Fruit fly (Drosophila melanogaster): Measurements from ENCODE around the gene CG4259.

Gene CG4259

dm6 chr2L:2163568-2163953 lies 34.5 kb upstream of the CG4259 start (continued):
- peak; percentile 92 for TF ChIP-seq H2.0 (GFP tag; IDR thresholded peaks at IDR 0.05)
- peak; percentile 74 for TF ChIP-seq CG10431 (GFP tag; optimal IDR thresholded peaks at IDR 0.05)
- peak; percentile 91 for TF ChIP-seq Antp (GFP tag; optimal IDR thresholded peaks at IDR 0.05)
- no peak for TF ChIP-seq knrl (GFP tag; IDR thresholded peaks at IDR 0.05; ENCODE audit: partially characterized antibody)
- 0 out of 2 replicates have a peak, but pooled peaks have one; percentile 32 for TF ChIP-seq CG10321 (GFP tag; IDR thresholded peaks at IDR 0.05)
- peak; percentile 64 for TF ChIP-seq CG12744 (GFP tag; optimal IDR thresholded peaks at IDR 0.05)
- peak; percentile 90 for TF ChIP-seq CG8944 (GFP tag; optimal IDR thresholded peaks at IDR 0.05)
- peak; percentile 85 for TF ChIP-seq oc (tag; optimal IDR thresholded peaks at IDR 0.05)
- TF ChIP-seq CG42726 (GFP tag; IDR thresholded peaks at IDR 0.05; ENCODE audit: partially characterized antibody): peak; percentile 6; the same call in 1 of the 2 replicates
- peak; percentile 91 for TF ChIP-seq nom (GFP tag; optimal IDR thresholded peaks at IDR 0.05)
- no peak for TF ChIP-seq gro (GFP tag; optimal IDR thresholded peaks at IDR 0.05)
- TF ChIP-seq CG12659 (GFP tag; optimal IDR thresholded peaks at IDR 0.05): peak; percentile 89
- peak; percentile 95 for TF ChIP-seq CG7786 (GFP tag; optimal IDR thresholded peaks at IDR 0.05)
- peak; percentile 27; the same call in 1 of the 2 replicates for TF ChIP-seq Dip2 (GFP tag; IDR thresholded peaks at IDR 0.05)
- TF ChIP-seq CG7839 (tag; optimal IDR thresholded peaks at IDR 0.05): peak; percentile 92
- peak; percentile 85 for TF ChIP-seq CG6254 (GFP tag; optimal IDR thresholded peaks at IDR 0.05)
- TF ChIP-seq Nf-YC (tag; optimal IDR thresholded peaks at IDR 0.05): peak; percentile 27
- TF ChIP-seq tin (GFP tag; optimal IDR thresholded peaks at IDR 0.05): peak; percentile 85
- peak; percentile 60 for TF ChIP-seq TFAM (GFP tag; optimal IDR thresholded peaks at IDR 0.05)
- peak; percentile 84 for TF ChIP-seq Atf6 (GFP tag; IDR thresholded peaks at IDR 0.05)
- TF ChIP-seq CG34376 (GFP tag; optimal IDR thresholded peaks at IDR 0.05): no peak
- peak; percentile 29 for TF ChIP-seq cad (GFP tag; optimal IDR thresholded peaks at IDR 0.05)
- TF ChIP-seq peb (GFP tag; IDR thresholded peaks at IDR 0.05): peak; percentile 90
- TF ChIP-seq CG7372 (GFP tag; IDR thresholded peaks at IDR 0.05): peak; percentile 82
- peak; percentile 95 for TF ChIP-seq CG16863 (GFP tag; optimal IDR thresholded peaks at IDR 0.05)
- TF ChIP-seq slbo (GFP tag; IDR thresholded peaks at IDR 0.05): peak; percentile 92
- TF ChIP-seq CG3838 (GFP tag; optimal IDR thresholded peaks at IDR 0.05): peak; percentile 73
- peak; percentile 69 for TF ChIP-seq B-H1 (GFP tag; IDR thresholded peaks at IDR 0.05)
- TF ChIP-seq ftz-f1 (GFP tag; optimal IDR thresholded peaks at IDR 0.05): peak; percentile 39
- peak; percentile 92 for TF ChIP-seq Mrtf (GFP tag; IDR thresholded peaks at IDR 0.05)
- peak; percentile 91 for TF ChIP-seq phol (tag; optimal IDR thresholded peaks at IDR 0.05)
- peak; percentile 92 for TF ChIP-seq Rx (GFP tag; IDR thresholded peaks at IDR 0.05)
- peak; percentile 88 for TF ChIP-seq Hr3 (GFP tag; optimal IDR thresholded peaks at IDR 0.05)
- no peak for TF ChIP-seq hb (GFP tag; IDR thresholded peaks at IDR 0.05; ENCODE audit: partially characterized antibody)
- peak; percentile 71 for TF ChIP-seq Dip3 (GFP tag; optimal IDR thresholded peaks at IDR 0.05)
- peak; percentile 80 for TF ChIP-seq CG13624 (GFP tag; optimal IDR thresholded peaks at IDR 0.05)
- TF ChIP-seq CG15696 (tag; optimal IDR thresholded peaks at IDR 0.05): peak; percentile 91
- peak; percentile 67; the same call in 1 of the 2 replicates for TF ChIP-seq MBD-R2 (GFP tag; IDR thresholded peaks at IDR 0.05)
- TF ChIP-seq CG8478 (optimal IDR thresholded peaks at IDR 0.05): no peak
- peak; percentile 77 for TF ChIP-seq MTF-1 (GFP tag; optimal IDR thresholded peaks at IDR 0.05; ENCODE audit: borderline replicate concordance)
- peak in 1 of 2 experiments; percentile 56 for TF ChIP-seq tll (GFP tag; optimal IDR thresholded peaks at IDR 0.05)
- TF ChIP-seq D19B (GFP tag; optimal IDR thresholded peaks at IDR 0.05): peak; percentile 29
- peak; percentile 87 for TF ChIP-seq ssp (GFP tag; IDR thresholded peaks at IDR 0.05)
- TF ChIP-seq Chrac-16 (GFP tag; optimal IDR thresholded peaks at IDR 0.05): peak; percentile 83
- peak; percentile 88 for TF ChIP-seq Nf-YA (GFP tag; IDR thresholded peaks at IDR 0.05)
- TF ChIP-seq Abd-B (GFP tag; optimal IDR thresholded peaks at IDR 0.05): peak; percentile 82
- peak; percentile 93 for TF ChIP-seq NC2α (GFP tag; optimal IDR thresholded peaks at IDR 0.05)
- TF ChIP-seq CG10274 (GFP tag; optimal IDR thresholded peaks at IDR 0.05): peak; percentile 78
- peak; percentile 92 for TF ChIP-seq CG14710 (tag; optimal IDR thresholded peaks at IDR 0.05)
- peak; percentile 89 for TF ChIP-seq CG1792 (GFP tag; optimal IDR thresholded peaks at IDR 0.05)
- peak; percentile 87 for TF ChIP-seq CG1233 (GFP tag; optimal IDR thresholded peaks at IDR 0.05)
